Fruit fly (Drosophila melanogaster): ENCODE data around the gene CG33658.
A peak's percentile ranks its signal among the peaks of the same experiment; 100 is the strongest.

CG33658 gene

DNA sequence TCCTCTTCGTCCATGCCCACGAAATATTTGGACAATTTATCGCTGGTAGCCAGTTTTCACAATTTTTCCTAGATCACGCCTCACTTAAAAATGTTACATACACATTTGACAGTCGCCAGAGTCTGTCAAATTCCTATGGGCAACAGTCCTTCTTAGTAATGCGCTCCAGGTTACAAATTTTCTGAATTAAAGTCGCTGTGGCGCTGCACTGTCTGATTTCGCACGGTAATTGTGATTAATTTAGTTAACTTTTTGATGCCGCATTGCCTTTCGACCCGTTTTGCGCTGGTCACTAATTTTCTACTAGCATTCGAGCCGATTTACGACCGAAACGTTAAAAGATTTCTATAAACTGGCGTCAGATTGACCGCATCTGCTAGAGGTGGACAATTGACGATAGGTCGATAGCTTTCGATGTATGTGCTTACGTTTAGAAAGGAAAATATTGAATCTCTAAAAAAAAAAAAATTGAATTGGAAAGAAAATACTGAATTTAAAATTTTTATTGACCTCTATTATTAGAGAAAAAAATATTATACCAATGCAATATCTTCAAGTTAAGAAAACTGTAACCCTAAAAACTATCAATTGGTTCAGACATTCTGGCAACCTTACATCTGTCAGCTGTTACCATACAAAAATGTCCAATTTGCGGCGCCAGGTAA, 27.2 kb downstream of the CG33658 start, which contains the start of the genes lili and CG34150 (continued):
- TF ChIP-seq lov (optimal IDR thresholded peaks at IDR 0.05) (no peak), lov (GFP tag; IDR thresholded peaks at IDR 0.05) (no peak), ftz-f1 (GFP tag; optimal IDR thresholded peaks at IDR 0.05) (peak; percentile 14), tna (GFP tag; IDR thresholded peaks at IDR 0.05; ENCODE audit: partially characterized antibody) (peak; percentile 16; the same call in 1 of the 2 replicates), btn (GFP tag; optimal IDR thresholded peaks at IDR 0.05) (no peak), Dref (GFP tag; IDR thresholded peaks at IDR 0.05) (peak; percentile 74), peb (GFP tag; IDR thresholded peaks at IDR 0.05) (peak; percentile 52; the same call in 1 of the 2 replicates), dimm (GFP tag; IDR thresholded peaks at IDR 0.05) (no peak), CG1832 (GFP tag; optimal IDR thresholded peaks at IDR 0.05) (no peak), prd (optimal IDR thresholded peaks at IDR 0.05) (no peak), prd (GFP tag; IDR thresholded peaks at IDR 0.05) (peak; percentile 84), Usf (GFP tag; optimal IDR thresholded peaks at IDR 0.05) (no peak), Pdp1 (GFP tag; optimal IDR thresholded peaks at IDR 0.05) (peak; percentile 65 to 66), Doc3 (GFP tag; IDR thresholded peaks at IDR 0.05; ENCODE audit: partially characterized antibody) (peak; percentile 71), CG2202 (tag; optimal IDR thresholded peaks at IDR 0.05) (peak; percentile 32), Hr51 (GFP tag; optimal IDR thresholded peaks at IDR 0.05) (peak; percentile 64 to 75), dysf (GFP tag; IDR thresholded peaks at IDR 0.05) (peak; percentile 66), insv (GFP tag; optimal IDR thresholded peaks at IDR 0.05) (peak in 1 of 2 experiments; percentile 32), twi (tag; optimal IDR thresholded peaks at IDR 0.05) (peak; percentile 56), slp2 (GFP tag; optimal IDR thresholded peaks at IDR 0.05) (peak; percentile 29), al (GFP tag; IDR thresholded peaks at IDR 0.05) (peak; percentile 69), CG11456 (GFP tag; IDR thresholded peaks at IDR 0.05) (peak; percentile 77; the same call in 2 of the 3 replicates), unpg (GFP tag; optimal IDR thresholded peaks at IDR 0.05) (peak; percentile 71), org-1 (GFP tag; optimal IDR thresholded peaks at IDR 0.05) (no peak), CG16813 (GFP tag; IDR thresholded peaks at IDR 0.05; ENCODE audit: partially characterized antibody) (peak; percentile 78), bbx (GFP tag; IDR thresholded peaks at IDR 0.05; ENCODE audit: partially characterized antibody) (peak; percentile 80), Fer1 (GFP tag; optimal IDR thresholded peaks at IDR 0.05) (peak; percentile 69), CG14441 (GFP tag; IDR thresholded peaks at IDR 0.05) (peak; percentile 62; the same call in 1 of the 2 replicates), CG1024 (GFP tag; IDR thresholded peaks at IDR 0.05) (peak; percentile 57), E2f1 (GFP tag; IDR thresholded peaks at IDR 0.05) (peak; percentile 43; the same call in 1 of the 2 replicates), disco-r (GFP tag; optimal IDR thresholded peaks at IDR 0.05) (no peak), MTF-1 (GFP tag; optimal IDR thresholded peaks at IDR 0.05; ENCODE audit: borderline replicate concordance) (no peak), CG14014 (GFP tag; IDR thresholded peaks at IDR 0.05) (peak; percentile 78), Ets97D (GFP tag; optimal IDR thresholded peaks at IDR 0.05) (peak; percentile 76), amos (GFP tag; IDR thresholded peaks at IDR 0.05; ENCODE audit: partially characterized antibody) (peak; percentile 79), Med (GFP tag) (peak; percentile 96), CG14860 (GFP tag; IDR thresholded peaks at IDR 0.05; ENCODE audit: partially characterized antibody) (peak; percentile 70; the same call in 2 of the 3 replicates), CG18011 (GFP tag; optimal IDR thresholded peaks at IDR 0.05) (peak; percentile 53), fd96Cb (tag; optimal IDR thresholded peaks at IDR 0.05) (peak; percentile 36), rib (GFP tag; IDR thresholded peaks at IDR 0.05) (no peak), CG12659 (GFP tag; optimal IDR thresholded peaks at IDR 0.05) (peak; percentile 80), CG4617 (GFP tag; optimal IDR thresholded peaks at IDR 0.05; ENCODE audit: borderline replicate concordance) (peak; percentile 46), nom (GFP tag; optimal IDR thresholded peaks at IDR 0.05) (peak; percentile 33), repo (GFP tag; optimal IDR thresholded peaks at IDR 0.05) (peak; percentile 53), cad (GFP tag; optimal IDR thresholded peaks at IDR 0.05) (no peak), zen (tag; optimal IDR thresholded peaks at IDR 0.05) (peak; percentile 54), CG1647 (GFP tag; optimal IDR thresholded peaks at IDR 0.05) (peak; percentile 64), CG7928 (GFP tag; optimal IDR thresholded peaks at IDR 0.05) (peak; percentile 54), corto (GFP tag; optimal IDR thresholded peaks at IDR 0.05) (no peak)
